Worm (Caenorhabditis elegans) whole organism, L1 larva: ENCODE results near the gene glb-15.

Source experiments
- C04F5.9 ChIP-seq: sonication (generic microtip); optimal IDR thresholded peaks from 2 replicates; lab custom pipeline; 2016; ENCODE audit warnings: missing genetic modification characterization, missing compliant biosample characterization
- C34B4.2 ChIP-seq: sonication (generic microtip); optimal IDR thresholded peaks from 2 replicates; lab custom pipeline; 2017; ENCODE audit warnings: mild to moderate bottlenecking, missing genetic modification characterization, missing compliant biosample characterization
- aha-1 ChIP-seq: fragments of 150-350 bp; optimal IDR thresholded peaks from 2 replicates; lab custom pipeline; 2014; ENCODE audit warnings: missing biosample characterization, missing genetic modification characterization
- ama-1 ChIP-seq: fragments of 150-350 bp; optimal IDR thresholded peaks from 2 replicates; lab custom pipeline; 2014
- blmp-1 ChIP-seq: fragments of 150-350 bp; optimal IDR thresholded peaks from 2 replicates; lab custom pipeline; 2014; ENCODE audit warnings: missing biosample characterization, missing genetic modification characterization
- ceh-63 ChIP-seq: fragments of 200-800 bp; sonication (Bioruptor generic); optimal IDR thresholded peaks from 2 replicates; lab custom pipeline; 2018; ENCODE audit warnings: mild to moderate bottlenecking, missing genetic modification characterization, missing compliant biosample characterization
- ceh-8 ChIP-seq: fragments of 200-800 bp; sonication (Bioruptor generic); optimal IDR thresholded peaks from 2 replicates; lab custom pipeline; 2018; ENCODE audit warnings: mild to moderate bottlenecking, missing genetic modification characterization, moderate library complexity, missing compliant biosample characterization
- ceh-88 ChIP-seq: fragments of 200-800 bp; sonication (Bioruptor generic); IDR thresholded peaks from 2 replicates; pipeline ENCODE4 v1.3.6; 2022; ENCODE audit warnings: missing genetic modification characterization, missing compliant biosample characterization
- dpl-1 ChIP-seq, 3 experiments: fragments of 150-350 bp in 2 of 3; sonication (generic microtip) in 1 of 3; optimal IDR thresholded peaks; 2 replicates each; lab custom pipeline; 2014 to 2017; ENCODE audit warnings: missing biosample characterization in 3 of 3, missing genetic modification characterization in 3 of 3, missing genetic modification reagents in 3 of 3
- dsc-1 ChIP-seq: sonication (generic microtip); optimal IDR thresholded peaks from 2 replicates; lab custom pipeline; 2016; ENCODE audit warnings: mild to moderate bottlenecking, missing genetic modification characterization, missing compliant biosample characterization
- efl-1 ChIP-seq, 4 experiments: fragments of 150-350 bp; optimal IDR thresholded peaks in 3 of 4; peaks in 1 of 4; 1 replicate in 1 of 4; 2 replicates in 3 of 4; lab custom pipeline; 2014; ENCODE audit warnings: missing biosample characterization in 2 of 4, missing genetic modification characterization in 2 of 4, missing genetic modification reagents in 2 of 4
- egl-27 ChIP-seq, 2 experiments: fragments of 150-350 bp in 1 of 2; sonication (generic microtip); optimal IDR thresholded peaks; 3 replicates each; lab custom pipeline; 2017 to 2018; ENCODE audit warnings: missing biosample characterization in 2 of 2, missing genetic modification characterization in 2 of 2, missing genetic modification reagents in 2 of 2
- elt-2 ChIP-seq: sonication (generic microtip); optimal IDR thresholded peaks from 2 replicates; lab custom pipeline; 2016; ENCODE audit warnings: missing genetic modification characterization, mild to moderate bottlenecking, inconsistent platforms, missing compliant biosample characterization, missing genetic modification reagents
- elt-3 ChIP-seq, 6 experiments: fragments of 150-350 bp in 1 of 6; sonication (generic microtip); optimal IDR thresholded peaks; 2 replicates each; lab custom pipeline; 2017 to 2018; ENCODE audit warnings: missing biosample characterization in 6 of 6, missing genetic modification characterization in 6 of 6, inconsistent platforms in 1 of 6
- ets-5 ChIP-seq: fragments of 200-800 bp; sonication (Bioruptor generic); IDR thresholded peaks from 2 replicates; pipeline ENCODE4 v1.3.6; 2022; ENCODE audit warnings: missing genetic modification characterization, missing compliant biosample characterization
- fkh-4 ChIP-seq: sonication (generic microtip); optimal IDR thresholded peaks from 2 replicates; lab custom pipeline; 2016; ENCODE audit warnings: missing compliant biosample characterization, missing genetic modification characterization, borderline replicate concordance
- fos-1 ChIP-seq: fragments of 150-350 bp; optimal IDR thresholded peaks from 2 replicates; lab custom pipeline; 2014; ENCODE audit warnings: missing biosample characterization, missing genetic modification characterization
- grh-1 ChIP-seq: fragments of 200-800 bp; sonication (Bioruptor generic); IDR thresholded peaks from 2 replicates; pipeline ENCODE4 v1.3.6; 2022; ENCODE audit warnings: missing genetic modification reagents, missing genetic modification characterization, missing compliant biosample characterization
- hlh-17 ChIP-seq: fragments of 200-800 bp; sonication (Bioruptor generic); optimal IDR thresholded peaks from 2 replicates; lab custom pipeline; 2018; ENCODE audit warnings: missing genetic modification characterization, mild to moderate bottlenecking, missing compliant biosample characterization, moderate library complexity, borderline replicate concordance
- isw-1 ChIP-seq: fragments of 200-800 bp; sonication (Bioruptor generic); IDR thresholded peaks from 2 replicates; pipeline ENCODE4 v1.3.6; 2022; ENCODE audit warnings: missing genetic modification characterization, missing compliant biosample characterization
- lin-13 ChIP-seq: fragments of 150-350 bp; optimal IDR thresholded peaks from 2 replicates; lab custom pipeline; 2014; ENCODE audit warnings: missing biosample characterization, missing genetic modification reagents, missing genetic modification characterization
- lin-15B ChIP-seq: fragments of 150-350 bp; sonication (generic microtip); optimal IDR thresholded peaks from 3 replicates; lab custom pipeline; 2014; ENCODE audit warnings: missing biosample characterization, missing genetic modification characterization
- lin-39 ChIP-seq: fragments of 150-350 bp; optimal IDR thresholded peaks from 2 replicates; lab custom pipeline; 2014; ENCODE audit warnings: missing biosample characterization, missing genetic modification reagents, missing genetic modification characterization
- lir-3 ChIP-seq: sonication (generic microtip); optimal IDR thresholded peaks from 2 replicates; lab custom pipeline; 2016; ENCODE audit warnings: mild to moderate bottlenecking, missing genetic modification characterization, moderate library complexity, missing compliant biosample characterization; ENCODE audit not compliant: poor library complexity
- lsy-2 ChIP-seq, 2 experiments: fragments of 150-350 bp; optimal IDR thresholded peaks; 2 replicates each; lab custom pipeline; 2014; ENCODE audit warnings: missing biosample characterization in 2 of 2, missing genetic modification characterization in 2 of 2
- mab-9 ChIP-seq: fragments of 200-800 bp; sonication (Bioruptor generic); IDR thresholded peaks from 2 replicates; pipeline ENCODE4 v1.3.6; 2022; ENCODE audit warnings: missing genetic modification reagents, missing genetic modification characterization, missing compliant biosample characterization
- mdl-1 ChIP-seq, 2 experiments: fragments of 150-350 bp; optimal IDR thresholded peaks; 2 replicates each; lab custom pipeline; 2014 to 2017; ENCODE audit warnings: missing biosample characterization in 2 of 2, missing genetic modification characterization in 2 of 2, inconsistent platforms in 1 of 2
- mef-2 ChIP-seq: fragments of 150-350 bp; optimal IDR thresholded peaks from 2 replicates; lab custom pipeline; 2014; ENCODE audit warnings: missing biosample characterization, missing genetic modification characterization
- nhr-12 ChIP-seq: sonication (generic microtip); optimal IDR thresholded peaks from 2 replicates; lab custom pipeline; 2017; ENCODE audit warnings: missing biosample characterization, missing genetic modification characterization
- nhr-19 ChIP-seq: fragments of 200-800 bp; sonication (Bioruptor generic); conservative IDR thresholded peaks from 2 replicates; pipeline ENCODE4 v1.3.6; 2022; ENCODE audit warnings: missing genetic modification characterization, missing compliant biosample characterization
- nhr-20 ChIP-seq: sonication (generic microtip); optimal IDR thresholded peaks from 2 replicates; lab custom pipeline; 2016; ENCODE audit warnings: mild to moderate bottlenecking, missing genetic modification characterization, missing compliant biosample characterization
- nhr-237 ChIP-seq: fragments of 150-350 bp; optimal IDR thresholded peaks from 2 replicates; lab custom pipeline; 2014; ENCODE audit warnings: missing biosample characterization, missing genetic modification characterization
- nhr-47 ChIP-seq: sonication (generic microtip); optimal IDR thresholded peaks from 2 replicates; lab custom pipeline; 2016; ENCODE audit warnings: mild to moderate bottlenecking, missing genetic modification characterization, moderate library complexity, missing compliant biosample characterization
- nhr-77 ChIP-seq: fragments of 150-350 bp; optimal IDR thresholded peaks from 2 replicates; lab custom pipeline; 2014; ENCODE audit warnings: missing biosample characterization, missing genetic modification characterization
- nhr-84 ChIP-seq: sonication (generic microtip); optimal IDR thresholded peaks from 2 replicates; lab custom pipeline; 2017; ENCODE audit warnings: missing biosample characterization, missing genetic modification characterization
- nhr-90 ChIP-seq: sonication (generic microtip); optimal IDR thresholded peaks from 2 replicates; lab custom pipeline; 2016; ENCODE audit warnings: mild to moderate bottlenecking, missing genetic modification characterization, missing compliant biosample characterization; ENCODE audit not compliant: poor library complexity
- pag-3 ChIP-seq: sonication (generic microtip); optimal IDR thresholded peaks from 2 replicates; lab custom pipeline; 2017; ENCODE audit warnings: missing genetic modification characterization, mild to moderate bottlenecking, missing compliant biosample characterization, antibody characterized with exemption, borderline replicate concordance; ENCODE audit not compliant: insufficient read depth
- pax-3 ChIP-seq: fragments of 200-800 bp; sonication (Bioruptor generic); optimal IDR thresholded peaks from 2 replicates; lab custom pipeline; 2018; ENCODE audit warnings: mild to moderate bottlenecking, missing genetic modification characterization, moderate library complexity, missing compliant biosample characterization
- pqm-1 ChIP-seq: sonication (generic microtip); optimal IDR thresholded peaks from 3 replicates; lab custom pipeline; 2017; ENCODE audit warnings: missing biosample characterization, missing genetic modification characterization
- rnt-1 ChIP-seq: sonication (generic microtip); optimal IDR thresholded peaks from 2 replicates; lab custom pipeline; 2016; ENCODE audit warnings: mild to moderate bottlenecking, missing genetic modification characterization, moderate library complexity, missing compliant biosample characterization
- snpc-4 ChIP-seq: fragments of 150-350 bp; optimal IDR thresholded peaks from 2 replicates; lab custom pipeline; 2014; ENCODE audit warnings: missing biosample characterization, missing genetic modification characterization
- snu-23 ChIP-seq: sonication (generic microtip); optimal IDR thresholded peaks from 2 replicates; lab custom pipeline; 2016; ENCODE audit warnings: missing genetic modification characterization, missing compliant biosample characterization
- sptf-1 ChIP-seq: fragments of 150-350 bp; optimal IDR thresholded peaks from 2 replicates; lab custom pipeline; 2014; ENCODE audit warnings: missing biosample characterization, missing genetic modification characterization
- tlp-1 ChIP-seq: fragments of 150-350 bp; optimal IDR thresholded peaks from 2 replicates; lab custom pipeline; 2014; ENCODE audit warnings: missing biosample characterization, missing genetic modification characterization
- unc-130 ChIP-seq: fragments of 150-350 bp; optimal IDR thresholded peaks from 2 replicates; lab custom pipeline; 2017; ENCODE audit warnings: missing biosample characterization, missing genetic modification characterization, inconsistent platforms
- unc-86 ChIP-seq: sonication (generic microtip); optimal IDR thresholded peaks from 2 replicates; lab custom pipeline; 2016; ENCODE audit warnings: missing genetic modification characterization, missing compliant biosample characterization
- xbp-1 ChIP-seq: sonication (generic microtip); optimal IDR thresholded peaks from 2 replicates; lab custom pipeline; 2016; ENCODE audit warnings: missing genetic modification characterization, missing compliant biosample characterization
- zag-1 ChIP-seq: fragments of 150-350 bp; optimal IDR thresholded peaks from 2 replicates; lab custom pipeline; 2014; ENCODE audit warnings: missing biosample characterization, missing genetic modification characterization
- zip-4 ChIP-seq: fragments of 200-800 bp; sonication (Bioruptor generic); optimal IDR thresholded peaks from 2 replicates; lab custom pipeline; 2018; ENCODE audit warnings: mild to moderate bottlenecking, missing genetic modification characterization, moderate library complexity, missing compliant biosample characterization
- ztf-4 ChIP-seq: fragments of 150-350 bp; optimal IDR thresholded peaks from 2 replicates; lab custom pipeline; 2014; ENCODE audit warnings: missing biosample characterization, missing genetic modification characterization

The glb-15 gene

ce11 chrV:11572803-11573490, 45.1 kb downstream of the glb-15 start, which contains the start of the genes H12C20.7 and nhr-68 (continued):
- TF ChIP-seq nhr-90 (peak; percentile 97), xbp-1 (tag; lab: Kevin White, UChicago) (peak; percentile 74), lin-15B (tag; lab: Kevin White, UChicago) (no peak), ceh-88 (GFP tag; lab: Robert Waterston, UW) (peak; percentile 37; the same call in 1 of the 2 replicates), egl-27 (tag; optimal IDR thresholded peaks at IDR 0.05; lab: Kevin White, UChicago) (peak; percentile 38 to 68), C34B4.2 (no peak), ceh-8 (GFP tag; lab: Kevin White, UChicago) (no peak), pax-3 (no peak), nhr-12 (tag; lab: Kevin White, UChicago) (no peak), unc-130 (tag; lab: Kevin White, UChicago) (peak; percentile 72), zip-4 (GFP tag; lab: Kevin White, UChicago) (peak; percentile 51), pag-3 (tag; lab: Kevin White, UChicago) (no peak), C04F5.9 (tag; lab: Kevin White, UChicago) (no peak), unc-86 (tag; lab: Kevin White, UChicago) (no peak), nhr-20 (tag; lab: Kevin White, UChicago) (peak; percentile 99), fos-1 (peak; percentile 20), zag-1 (tag; lab: Kevin White, UChicago) (no peak), blmp-1 (peak; percentile 76), grh-1 (GFP tag; lab: Robert Waterston, UW) (peak; percentile 82), snpc-4 (no peak), nhr-19 (GFP tag; lab: Robert Waterston, UW) (peak; percentile 90), hlh-17 (GFP tag; lab: Kevin White, UChicago) (no peak), snu-23 (GFP tag; lab: Kevin White, UChicago) (peak; percentile 96), ceh-63 (no peak), nhr-237 (tag; lab: Kevin White, UChicago) (no peak), isw-1 (no peak), nhr-77 (tag; lab: Kevin White, UChicago) (no peak), nhr-47 (tag; lab: Kevin White, UChicago) (peak; percentile 85), pqm-1 (tag; lab: Kevin White, UChicago) (no peak), fkh-4 (tag; lab: Kevin White, UChicago) (no peak), efl-1 (optimal IDR thresholded peaks at IDR 0.05; lab: Kevin White, UChicago) (peak; percentile 10 to 38), efl-1 (GFP tag; optimal IDR thresholded peaks at IDR 0.05 in 1 of 2; lab: Kevin White, UChicago) (peak in 1 of 2 experiments; percentile 94), mef-2 (no peak), mdl-1 (tag; optimal IDR thresholded peaks at IDR 0.05; lab: Kevin White, UChicago) (peak in 1 of 2 experiments; percentile 90), dsc-1 (tag; lab: Kevin White, UChicago) (peak; percentile 96), ets-5 (GFP tag; lab: Robert Waterston, UW) (no peak), lsy-2 (tag; optimal IDR thresholded peaks at IDR 0.05; lab: Kevin White, UChicago) (peak; percentile 58 to 76), dpl-1 (GFP tag; optimal IDR thresholded peaks at IDR 0.05; lab: Kevin White, UChicago) (peak in 2 of 3 experiments; percentile 8 to 45), lin-39 (tag; lab: Kevin White, UChicago) (peak; percentile 59), ztf-4 (peak; percentile 95), rnt-1 (no peak), elt-2 (tag; lab: Kevin White, UChicago) (peak; percentile 99), ama-1 (lab: Kevin White, UChicago) (peak; percentile 54), lin-13 (peak; percentile 48), lir-3 (peak; percentile 74), sptf-1 (no peak), tlp-1 (tag; lab: Kevin White, UChicago) (no peak), elt-3 (tag; optimal IDR thresholded peaks at IDR 0.05; lab: Kevin White, UChicago) (peak; percentile 84 to 99 (median 93)), aha-1 (tag; lab: Kevin White, UChicago) (no peak), nhr-84 (tag; lab: Kevin White, UChicago) (no peak), mab-9 (GFP tag; lab: Robert Waterston, UW) (peak; percentile 44; the same call in 1 of the 2 replicates)
